Fruit fly (Drosophila melanogaster) whole organism, embryonic: ENCODE data around the gene spas.

Experiments
- Aef1 ChIP-seq: fragments of 200-800 bp; sonication (Bioruptor generic); IDR thresholded peaks from 3 replicates; pipeline ENCODE4 v1.3.6; 2022; ENCODE audit warnings: missing biosample characterization, missing genetic modification characterization
- Atf6 ChIP-seq: fragments of 200-800 bp; sonication (Bioruptor generic); IDR thresholded peaks from 2 replicates; pipeline ENCODE4 v1.3.6; 2022; ENCODE audit warnings: missing biosample characterization, missing genetic modification characterization
- Bgb ChIP-seq: fragments of 200-800 bp; sonication (Bioruptor generic); IDR thresholded peaks from 2 replicates; pipeline ENCODE4 v1.3.6; 2022; ENCODE audit warnings: missing biosample characterization, missing genetic modification characterization; ENCODE audit not compliant: partially characterized antibody
- Blimp-1 ChIP-seq: fragments of 200-800 bp; sonication (Bioruptor generic); optimal IDR thresholded peaks from 3 replicates; lab custom pipeline; 2018; ENCODE audit warnings: missing biosample characterization, missing genetic modification characterization, mild to moderate bottlenecking, moderate library complexity, missing genetic modification reagents
- CG10543 ChIP-seq: fragments of 200-800 bp; sonication (Bioruptor generic); optimal IDR thresholded peaks from 3 replicates; lab custom pipeline; 2017; ENCODE audit warnings: missing biosample characterization, mild to moderate bottlenecking, missing genetic modification characterization, moderate library complexity
- CG11398 ChIP-seq: fragments of 200-800 bp; sonication (Bioruptor generic); optimal IDR thresholded peaks from 2 replicates; lab custom pipeline; 2016; ENCODE audit warnings: missing biosample characterization, missing genetic modification characterization
- CG11504 ChIP-seq: fragments of 200-800 bp; sonication (Bioruptor generic); optimal IDR thresholded peaks from 3 replicates; lab custom pipeline; 2019; ENCODE audit warnings: missing biosample characterization, mild to moderate bottlenecking, missing genetic modification characterization, moderate library complexity
- CG12659 ChIP-seq: fragments of 200-800 bp; sonication (Bioruptor generic); optimal IDR thresholded peaks from 3 replicates; lab custom pipeline; 2017; ENCODE audit warnings: mild to moderate bottlenecking, missing biosample characterization, missing genetic modification reagents, missing genetic modification characterization
- CG14014 ChIP-seq: fragments of 200-800 bp; sonication (Bioruptor generic); IDR thresholded peaks from 2 replicates; pipeline ENCODE4 v1.3.6; 2022; ENCODE audit warnings: missing biosample characterization, missing genetic modification characterization
- CG17829 ChIP-seq: fragments of 200-800 bp; optimal IDR thresholded peaks from 2 replicates; lab custom pipeline; 2019; ENCODE audit warnings: missing biosample characterization, mild to moderate bottlenecking, missing genetic modification characterization, moderate library complexity
- CG2199 ChIP-seq: fragments of 200-800 bp; sonication (Bioruptor generic); IDR thresholded peaks from 3 replicates; pipeline ENCODE4 v1.3.6; 2022; ENCODE audit warnings: missing biosample characterization, missing genetic modification characterization
- CG3838 ChIP-seq: fragments of 200-800 bp; sonication (Bioruptor generic); optimal IDR thresholded peaks from 3 replicates; lab custom pipeline; 2016; ENCODE audit warnings: missing biosample characterization, missing genetic modification characterization
- CG7357 ChIP-seq: fragments of 200-800 bp; sonication (Bioruptor generic); IDR thresholded peaks from 3 replicates; pipeline ENCODE4 v1.3.6; 2022; ENCODE audit warnings: missing biosample characterization, missing genetic modification characterization
- CG8290 ChIP-seq, 3 experiments: fragments of 200-800 bp; sonication (Bioruptor generic); optimal IDR thresholded peaks; 2 replicates each; lab custom pipeline; 2016 to 2019; ENCODE audit warnings: missing biosample characterization in 3 of 3, missing genetic modification characterization in 3 of 3, mild to moderate bottlenecking in 2 of 3, moderate library complexity in 1 of 3
- Dbx ChIP-seq: fragments of 200-800 bp; sonication (Bioruptor generic); IDR thresholded peaks from 3 replicates; pipeline ENCODE4 v1.3.6; 2022; ENCODE audit warnings: missing biosample characterization, missing genetic modification characterization
- E2f1 ChIP-seq: fragments of 200-800 bp; sonication (Bioruptor generic); IDR thresholded peaks from 2 replicates; pipeline ENCODE4 v1.3.6; 2022; ENCODE audit warnings: missing biosample characterization, missing genetic modification characterization
- HLH3B ChIP-seq: fragments of 200-800 bp; sonication (Bioruptor generic); IDR thresholded peaks from 2 replicates; pipeline ENCODE4 v1.3.6; 2022; ENCODE audit warnings: missing biosample characterization, missing genetic modification characterization
- Hey ChIP-seq: fragments of 200-800 bp; sonication (Bioruptor generic); optimal IDR thresholded peaks from 3 replicates; lab custom pipeline; 2018; ENCODE audit warnings: missing biosample characterization, mild to moderate bottlenecking, missing genetic modification characterization
- HmgZ ChIP-seq: fragments of 200-800 bp; sonication (Bioruptor generic); optimal IDR thresholded peaks from 2 replicates; lab custom pipeline; 2018; ENCODE audit warnings: missing biosample characterization, mild to moderate bottlenecking, missing genetic modification characterization
- Mad ChIP-seq: fragments of 200-800 bp; sonication (Bioruptor generic); optimal IDR thresholded peaks from 2 replicates; lab custom pipeline; 2016; ENCODE audit warnings: missing biosample characterization, missing genetic modification characterization
- Sry-β ChIP-seq: fragments of 200-800 bp; sonication (Bioruptor generic); optimal IDR thresholded peaks from 2 replicates; lab custom pipeline; 2018; ENCODE audit warnings: missing biosample characterization, mild to moderate bottlenecking, missing genetic modification characterization, moderate library complexity
- Xrp1 ChIP-seq: fragments of 200-800 bp; sonication (Bioruptor generic); IDR thresholded peaks from 2 replicates; pipeline ENCODE4 v1.3.6; 2022; ENCODE audit warnings: missing biosample characterization, missing genetic modification characterization
- btn ChIP-seq: fragments of 200-800 bp; sonication (Bioruptor generic); optimal IDR thresholded peaks from 2 replicates; lab custom pipeline; 2016; ENCODE audit warnings: missing biosample characterization, missing genetic modification characterization
- crol ChIP-seq: fragments of 200-800 bp; sonication (Bioruptor generic); IDR thresholded peaks from 2 replicates; pipeline ENCODE4 v1.3.6; 2022; ENCODE audit warnings: missing biosample characterization, missing genetic modification characterization
- dati ChIP-seq: fragments of 200-800 bp; sonication (Bioruptor generic); IDR thresholded peaks from 2 replicates; pipeline ENCODE4 v1.3.6; 2022; ENCODE audit warnings: missing biosample characterization, missing genetic modification characterization
- dpn ChIP-seq, 2 experiments: fragments of 200-800 bp; sonication (Bioruptor generic); optimal IDR thresholded peaks; 3 replicates each; lab custom pipeline; 2016; ENCODE audit warnings: missing biosample characterization in 2 of 2, missing genetic modification characterization in 2 of 2
- ftz-f1 ChIP-seq: fragments of 200-800 bp; sonication (Bioruptor generic); optimal IDR thresholded peaks from 2 replicates; lab custom pipeline; 2016; ENCODE audit warnings: missing biosample characterization, missing genetic modification characterization
- fu2 ChIP-seq: fragments of 200-800 bp; sonication (Bioruptor generic); optimal IDR thresholded peaks from 2 replicates; lab custom pipeline; 2016; ENCODE audit warnings: missing biosample characterization, missing genetic modification characterization
- gcm ChIP-seq: fragments of 200-800 bp; sonication (Bioruptor generic); optimal IDR thresholded peaks from 2 replicates; lab custom pipeline; 2019; ENCODE audit warnings: missing biosample characterization, mild to moderate bottlenecking, missing genetic modification characterization, moderate library complexity
- grau ChIP-seq: fragments of 200-800 bp; optimal IDR thresholded peaks from 3 replicates; lab custom pipeline; 2019; ENCODE audit warnings: missing biosample characterization, mild to moderate bottlenecking, missing genetic modification characterization, moderate library complexity
- kay ChIP-seq: fragments of 200-800 bp; sonication (Bioruptor generic); optimal IDR thresholded peaks from 2 replicates; lab custom pipeline; 2016; ENCODE audit warnings: missing biosample characterization, missing genetic modification characterization
- ken ChIP-seq: fragments of 200-800 bp; sonication (Bioruptor generic); IDR thresholded peaks from 3 replicates; pipeline ENCODE4 v1.3.6; 2022; ENCODE audit warnings: missing biosample characterization, missing genetic modification characterization
- kni ChIP-seq: fragments of 200-800 bp; sonication (Bioruptor generic); optimal IDR thresholded peaks from 3 replicates; lab custom pipeline; 2017; ENCODE audit warnings: mild to moderate bottlenecking, missing biosample characterization, missing genetic modification reagents, missing genetic modification characterization
- knrl ChIP-seq: fragments of 200-800 bp; sonication (Bioruptor generic); IDR thresholded peaks from 3 replicates; pipeline ENCODE4 v1.3.6; 2022; ENCODE audit warnings: missing biosample characterization, missing genetic modification characterization; ENCODE audit not compliant: partially characterized antibody
- lab ChIP-seq: fragments of 200-800 bp; sonication (Bioruptor generic); optimal IDR thresholded peaks from 3 replicates; lab custom pipeline; 2017; ENCODE audit warnings: missing biosample characterization, missing genetic modification characterization, mild to moderate bottlenecking, moderate library complexity, missing genetic modification reagents
- lola ChIP-seq, 3 experiments: fragments of >200 bp in 2 of 3; fragments of 200-800 bp in 1 of 3; sonication (Bioruptor generic) in 1 of 3; optimal IDR thresholded peaks; 2 replicates each; lab custom pipeline; 2017 to 2019; ENCODE audit warnings: missing biosample characterization in 3 of 3, missing genetic modification characterization in 3 of 3, mild to moderate bottlenecking in 1 of 3, moderate library complexity in 1 of 3
- maf-S ChIP-seq: fragments of 200-800 bp; sonication (Bioruptor generic); optimal IDR thresholded peaks from 2 replicates; lab custom pipeline; 2016; ENCODE audit warnings: missing biosample characterization, missing genetic modification characterization
- nau ChIP-seq: fragments of 200-800 bp; sonication (Bioruptor generic); optimal IDR thresholded peaks from 3 replicates; lab custom pipeline; 2017; ENCODE audit warnings: missing biosample characterization, mild to moderate bottlenecking, missing genetic modification characterization, missing genetic modification reagents
- nom ChIP-seq: fragments of 200-800 bp; sonication (Bioruptor generic); optimal IDR thresholded peaks from 2 replicates; lab custom pipeline; 2017; ENCODE audit warnings: missing biosample characterization, missing genetic modification characterization, mild to moderate bottlenecking, moderate library complexity, missing genetic modification reagents
- stwl ChIP-seq: fragments of 200-800 bp; sonication (Bioruptor generic); optimal IDR thresholded peaks from 3 replicates; lab custom pipeline; 2018; ENCODE audit warnings: missing biosample characterization, mild to moderate bottlenecking, missing genetic modification characterization, moderate library complexity
- tap ChIP-seq: fragments of 200-800 bp; optimal IDR thresholded peaks from 3 replicates; lab custom pipeline; 2019; ENCODE audit warnings: missing biosample characterization, mild to moderate bottlenecking, missing genetic modification characterization, moderate library complexity
- vnd ChIP-seq: fragments of 200-800 bp; sonication (Bioruptor generic); IDR thresholded peaks from 3 replicates; pipeline ENCODE4 v1.3.6; 2022; ENCODE audit warnings: missing biosample characterization, missing genetic modification characterization; ENCODE audit not compliant: partially characterized antibody
- wdn ChIP-seq: fragments of 200-800 bp; sonication (Bioruptor generic); IDR thresholded peaks from 2 replicates; pipeline ENCODE4 v1.3.6; 2022; ENCODE audit warnings: missing biosample characterization, missing genetic modification characterization
- zf30C ChIP-seq: fragments of 200-800 bp; sonication (Bioruptor generic); optimal IDR thresholded peaks from 3 replicates; lab custom pipeline; 2018; ENCODE audit warnings: missing biosample characterization, mild to moderate bottlenecking, missing genetic modification characterization

The spas gene

DNA sequence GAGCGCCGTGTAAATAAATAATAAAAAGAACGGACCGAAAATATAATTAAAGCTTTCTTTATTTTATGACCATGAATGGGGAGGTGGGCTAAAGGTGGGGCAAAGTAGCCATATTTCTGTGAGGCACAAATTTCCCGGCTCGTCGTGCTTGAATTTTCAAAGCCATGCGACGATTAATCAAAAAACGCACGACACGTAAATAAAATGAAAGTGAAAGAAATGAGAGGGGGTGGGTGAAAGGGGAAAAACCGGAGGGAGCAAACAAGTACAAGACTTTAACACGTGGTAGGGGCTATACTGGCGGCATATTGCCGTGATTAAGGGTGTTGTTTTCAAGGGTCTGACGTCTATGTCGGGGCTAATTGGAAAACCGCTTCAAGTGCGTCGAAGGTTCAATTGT, 36.9 kb upstream of the spas start (continued):
- peak; percentile 16 for TF ChIP-seq CG10543 (GFP tag; lab: Kevin White, UChicago)
- no peak for TF ChIP-seq CG11398
- TF ChIP-seq Blimp-1 (GFP tag; lab: Kevin White, UChicago): peak; percentile 85
- peak; percentile 71 for TF ChIP-seq crol (GFP tag; lab: Robert Waterston, UW)

DNA sequence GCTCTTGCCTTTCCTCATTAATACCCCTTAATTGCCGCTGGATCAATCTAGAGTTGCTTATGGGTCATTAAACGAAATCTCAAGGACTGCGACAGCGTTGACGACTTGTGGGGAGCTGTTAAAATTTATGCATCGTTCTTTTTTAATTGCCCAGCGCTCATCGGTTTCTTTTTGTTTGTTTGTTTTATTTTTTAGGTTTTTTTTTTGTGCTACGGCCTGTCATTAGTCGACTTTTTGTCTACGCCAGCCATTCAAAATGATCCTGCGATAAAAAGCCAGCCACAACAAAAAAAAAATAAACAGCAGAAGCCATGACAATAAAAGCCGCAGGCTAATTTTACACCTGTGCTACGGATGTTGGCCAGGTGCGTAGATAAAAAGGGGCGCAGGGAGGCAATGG, 34.1 kb upstream of the spas start:
- TF ChIP-seq fu2 (GFP tag; lab: Kevin White, UChicago) (no peak), lab (GFP tag; lab: Kevin White, UChicago) (no peak), ftz-f1 (GFP tag; lab: Kevin White, UChicago) (no peak), nom (peak; percentile 87), CG2199 (GFP tag; lab: Robert Waterston, UW) (0 out of 3 replicates have a peak, but pooled peaks have one; percentile 18), Mad (GFP tag; lab: Kevin White, UChicago) (no peak)

DNA sequence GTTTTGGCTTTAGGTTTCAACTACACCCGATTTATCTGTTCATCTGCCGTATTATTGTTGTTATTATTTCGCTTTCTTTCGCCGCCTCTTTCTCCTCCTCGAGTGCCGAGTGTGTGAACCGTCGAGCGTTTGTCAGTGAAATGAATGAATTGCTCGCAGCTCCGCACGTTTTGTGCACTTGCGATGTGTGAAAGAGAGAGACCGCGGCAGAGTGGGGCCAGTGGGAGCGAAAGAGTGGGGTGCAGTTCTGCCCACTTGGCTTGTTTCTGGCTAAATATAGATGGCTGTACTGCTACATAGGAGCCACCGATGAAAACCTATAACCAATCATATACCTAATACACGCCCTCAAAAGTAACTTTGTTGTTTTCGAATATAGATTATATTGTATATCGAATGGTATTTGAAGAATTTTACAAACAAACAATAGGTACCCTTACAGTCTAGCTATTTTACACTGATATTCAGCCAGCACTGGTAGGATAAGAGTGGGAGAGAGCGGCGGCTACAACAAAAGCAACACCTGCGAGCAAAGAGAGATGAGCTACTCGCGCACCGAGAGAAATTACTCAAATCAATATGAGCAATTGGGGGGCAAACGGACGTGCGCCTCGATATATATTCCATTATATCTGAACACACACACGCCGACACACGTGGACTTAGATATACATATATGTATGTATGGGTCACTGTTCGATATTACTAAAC, 31.4 kb upstream of the spas start:
- peak; percentile 26 for TF ChIP-seq CG12659
- TF ChIP-seq Bgb (GFP tag; lab: Robert Waterston, UW): peak; percentile 48; the same call in 1 of the 2 replicates
- peak; percentile 32 for TF ChIP-seq kni (GFP tag; lab: Kevin White, UChicago)
- peak; percentile 47; the same call in 1 of the 2 replicates for TF ChIP-seq wdn (GFP tag; lab: Robert Waterston, UW)
- TF ChIP-seq CG11398: no peak
- TF ChIP-seq Aef1 (GFP tag; lab: Robert Waterston, UW): 0 out of 3 replicates have a peak, but pooled peaks have one; percentile 26
- TF ChIP-seq CG7357: no peak
- peak; percentile 13 for TF ChIP-seq HmgZ (tag; lab: Kevin White, UChicago)
- TF ChIP-seq CG3838 (GFP tag; lab: Kevin White, UChicago): no peak
- peak; percentile 3 for TF ChIP-seq gcm (GFP tag; lab: Kevin White, UChicago)
- no peak for TF ChIP-seq CG8290 (GFP tag; optimal IDR thresholded peaks at IDR 0.05; lab: Kevin White, UChicago)
- TF ChIP-seq CG8290 (tag; optimal IDR thresholded peaks at IDR 0.05; lab: Kevin White, UChicago): peak in 1 of 2 experiments; percentile 0
- peak; percentile 0 for TF ChIP-seq CG17829 (tag; lab: Kevin White, UChicago)
- TF ChIP-seq zf30C (GFP tag; lab: Kevin White, UChicago): no peak
- no peak for TF ChIP-seq stwl (tag; lab: Kevin White, UChicago)
- no peak for TF ChIP-seq lola (GFP tag; optimal IDR thresholded peaks at IDR 0.05; lab: Kevin White, UChicago)
- peak; percentile 45; the same call in 1 of the 2 replicates for TF ChIP-seq Xrp1 (GFP tag; lab: Robert Waterston, UW)
- peak; percentile 1 for TF ChIP-seq nau (GFP tag; lab: Kevin White, UChicago)
- peak; percentile 48; the same call in 1 of the 3 replicates for TF ChIP-seq ken (GFP tag; lab: Robert Waterston, UW)
- 0 out of 2 replicates have a peak, but pooled peaks have one; percentile 29 for TF ChIP-seq Atf6
- TF ChIP-seq kay (GFP tag; lab: Kevin White, UChicago): peak; percentile 11
- no peak for TF ChIP-seq maf-S (GFP tag; lab: Kevin White, UChicago)
- peak; percentile 41; the same call in 1 of the 3 replicates for TF ChIP-seq Dbx (GFP tag; lab: Robert Waterston, UW)
- no peak for TF ChIP-seq dati (GFP tag; lab: Robert Waterston, UW)
- TF ChIP-seq Hey (tag; lab: Kevin White, UChicago): peak; percentile 83
- no peak for TF ChIP-seq tap (tag; lab: Kevin White, UChicago)
- TF ChIP-seq knrl (GFP tag; lab: Robert Waterston, UW): 0 out of 3 replicates have a peak, but pooled peaks have one; percentile 33
- TF ChIP-seq Sry-β (GFP tag; lab: Kevin White, UChicago): peak; percentile 96
- TF ChIP-seq grau (tag; lab: Kevin White, UChicago): peak; percentile 10
- 0 out of 2 replicates have a peak, but pooled peaks have one; percentile 17 for TF ChIP-seq CG14014 (GFP tag; lab: Robert Waterston, UW)
- TF ChIP-seq E2f1: peak; percentile 26; the same call in 1 of the 2 replicates
- TF ChIP-seq dpn (GFP tag; optimal IDR thresholded peaks at IDR 0.05; lab: Kevin White, UChicago): no peak
- 0 out of 3 replicates have a peak, but pooled peaks have one; percentile 26 for TF ChIP-seq vnd (GFP tag; lab: Robert Waterston, UW)
- no peak for TF ChIP-seq btn (GFP tag; lab: Kevin White, UChicago)
- peak; percentile 21 for TF ChIP-seq CG11504
- TF ChIP-seq HLH3B (GFP tag; lab: Robert Waterston, UW): no peak
